Worm (Caenorhabditis elegans): ENCODE data around the gene ugt-37.

The ugt-37 gene

DNA sequence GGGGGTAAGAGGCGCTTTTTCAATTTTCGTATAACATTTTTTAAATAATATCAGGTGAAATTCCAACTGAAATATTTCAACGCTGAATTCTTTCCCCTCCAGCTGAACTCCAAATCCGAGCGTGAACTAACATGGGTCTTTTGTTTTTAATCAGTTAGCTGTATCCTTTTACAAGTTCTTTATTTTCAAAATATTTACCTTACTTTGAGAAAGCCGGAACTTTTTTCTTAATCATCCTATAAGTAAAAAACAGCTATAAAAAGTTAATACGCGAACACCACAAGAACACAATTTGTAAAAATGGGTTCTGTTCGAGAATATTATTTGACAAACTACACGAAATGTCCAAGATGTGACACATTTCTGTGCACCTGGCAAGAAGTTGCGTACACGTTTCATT is 19.1 kb upstream of the ugt-37 start, which contains the start of gene srh-83:
srh-83 (plus strand) TSS at position 301 of the 400 bp plus-strand sequence.
- TF ChIP-seq elt-2 (tag; optimal IDR thresholded peaks at IDR 0.05) = no peak
- no peak for TF ChIP-seq lin-39 (tag; optimal IDR thresholded peaks at IDR 0.05)
- no peak for TF ChIP-seq lin-15B (tag; optimal IDR thresholded peaks at IDR 0.05)
- TF ChIP-seq C34B4.2 (tag; optimal IDR thresholded peaks at IDR 0.05) = no peak
- TF ChIP-seq nhr-76 (tag; optimal IDR thresholded peaks at IDR 0.05) = no peak
- TF ChIP-seq nhr-12 (tag; optimal IDR thresholded peaks at IDR 0.05) = no peak
- TF ChIP-seq elt-3 (tag; optimal IDR thresholded peaks at IDR 0.05) = no peak
- no peak for TF ChIP-seq efl-3 (GFP tag; optimal IDR thresholded peaks at IDR 0.05)
- no peak for TF ChIP-seq jun-1 (tag; optimal IDR thresholded peaks at IDR 0.05)
- TF ChIP-seq nhr-11 (tag; optimal IDR thresholded peaks at IDR 0.05) = no peak
- no peak for TF ChIP-seq snu-23 (GFP tag; optimal IDR thresholded peaks at IDR 0.05)
- no peak for TF ChIP-seq lin-14 (GFP tag; optimal IDR thresholded peaks at IDR 0.05)
- TF ChIP-seq ces-1 (GFP tag; optimal IDR thresholded peaks at IDR 0.05) = no peak
- no peak for TF ChIP-seq pax-3 (tag; optimal IDR thresholded peaks at IDR 0.05)

DNA sequence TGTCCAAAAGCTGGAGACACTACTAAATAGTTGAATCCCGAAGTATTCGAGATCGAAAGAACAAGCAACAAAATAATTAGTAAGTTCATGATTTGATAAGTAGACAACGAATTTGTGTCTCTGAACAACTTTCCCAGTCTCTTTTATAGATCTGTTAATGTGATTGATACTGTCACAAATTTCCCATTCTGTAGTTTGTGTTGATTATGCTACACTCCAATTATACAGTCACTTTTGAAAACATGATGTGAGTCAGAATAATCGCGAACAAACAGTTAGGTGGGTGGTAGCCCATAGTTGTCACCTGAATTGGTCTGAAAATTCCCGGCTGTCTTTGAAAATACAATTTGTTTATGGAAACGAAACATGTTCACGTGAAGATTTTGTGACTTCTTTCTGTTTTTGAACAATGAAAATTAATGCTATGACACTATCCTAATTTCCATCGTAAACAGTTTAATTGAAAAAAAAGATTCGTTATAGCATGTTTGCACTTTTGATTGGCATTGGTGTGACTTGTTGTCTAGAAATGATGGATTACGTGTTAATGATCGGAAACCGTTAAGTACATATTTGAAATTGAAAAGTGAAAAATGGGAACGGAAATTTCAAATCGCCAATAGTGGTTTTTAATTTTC is 18.5 kb upstream of the ugt-37 start, which contains the start of gene ugt-41:
ugt-41 (minus strand) TSS at position 119 of the 638 bp plus-strand sequence.
- TF ChIP-seq elt-3 (tag; optimal IDR thresholded peaks at IDR 0.05) (peak in 1 of 6 experiments; percentile 4), swsn-7 (tag; optimal IDR thresholded peaks at IDR 0.05) (no peak), elt-2 (tag; optimal IDR thresholded peaks at IDR 0.05) (no peak), sptf-1 (tag; optimal IDR thresholded peaks at IDR 0.05) (no peak), unc-62 (GFP tag; optimal IDR thresholded peaks at IDR 0.05) (no peak), nhr-47 (tag; optimal IDR thresholded peaks at IDR 0.05) (no peak), nhr-19 (GFP tag; conservative IDR thresholded peaks at IDR 0.05) (0 out of 2 replicates have a peak, but pooled peaks have one; percentile 4), snpc-4 (tag; optimal IDR thresholded peaks at IDR 0.05) (no peak), isw-1 (GFP tag; IDR thresholded peaks at IDR 0.05) (no peak), lin-14 (GFP tag; optimal IDR thresholded peaks at IDR 0.05) (peak; percentile 22), nhr-85 (tag) (peak; percentile 52), nhr-20 (tag; optimal IDR thresholded peaks at IDR 0.05) (peak; percentile 39), nhr-71 (tag; optimal IDR thresholded peaks at IDR 0.05) (peak; percentile 4), efl-3 (GFP tag; optimal IDR thresholded peaks at IDR 0.05) (no peak), lir-3 (tag; optimal IDR thresholded peaks at IDR 0.05; ENCODE audit: poor library complexity) (no peak), rnt-1 (tag; optimal IDR thresholded peaks at IDR 0.05) (no peak)

DNA sequence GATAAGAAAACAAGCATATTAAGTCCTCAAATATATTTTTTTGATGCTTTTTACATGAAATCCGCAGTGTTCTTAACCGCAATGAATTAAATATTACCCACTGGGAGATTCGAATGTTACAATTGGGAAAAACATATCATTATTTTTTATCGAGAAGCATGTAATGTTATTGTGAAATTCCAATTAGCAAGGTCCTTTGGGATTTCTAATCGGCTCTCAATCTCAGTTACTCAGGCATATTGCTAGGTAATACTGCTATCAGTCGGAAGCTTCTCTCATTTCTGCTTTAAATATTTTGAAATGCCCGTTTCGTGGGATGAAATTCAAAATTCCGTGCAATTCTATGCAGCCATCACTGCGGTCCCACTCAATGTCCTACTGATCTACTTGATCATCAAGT is 14.3 kb upstream of the ugt-37 start, which contains the start of gene str-204:
str-204 (plus strand) TSS at position 301 of the 400 bp plus-strand sequence.
- TF ChIP-seq nhr-47 (tag; optimal IDR thresholded peaks at IDR 0.05) = no peak
- no peak for TF ChIP-seq unc-62 (GFP tag; optimal IDR thresholded peaks at IDR 0.05)
- TF ChIP-seq ceh-90 (tag; optimal IDR thresholded peaks at IDR 0.05) = no peak
- no peak for TF ChIP-seq C16A3.4 (tag; optimal IDR thresholded peaks at IDR 0.05)
- no peak for TF ChIP-seq ztf-11 (tag; optimal IDR thresholded peaks at IDR 0.05)
- TF ChIP-seq mdl-1 (tag; optimal IDR thresholded peaks at IDR 0.05) = no peak
- TF ChIP-seq ztf-4 (tag; optimal IDR thresholded peaks at IDR 0.05) = no peak
- TF ChIP-seq vab-15 (tag; optimal IDR thresholded peaks at IDR 0.05) = no peak
- TF ChIP-seq hlh-17 (GFP tag; optimal IDR thresholded peaks at IDR 0.05; ENCODE audit: borderline replicate concordance) = no peak
- TF ChIP-seq nhr-28 (tag; optimal IDR thresholded peaks at IDR 0.05) = no peak
- TF ChIP-seq isw-1 (GFP tag; IDR thresholded peaks at IDR 0.05) = no peak
- no peak for TF ChIP-seq mep-1 (tag; optimal IDR thresholded peaks at IDR 0.05)

DNA sequence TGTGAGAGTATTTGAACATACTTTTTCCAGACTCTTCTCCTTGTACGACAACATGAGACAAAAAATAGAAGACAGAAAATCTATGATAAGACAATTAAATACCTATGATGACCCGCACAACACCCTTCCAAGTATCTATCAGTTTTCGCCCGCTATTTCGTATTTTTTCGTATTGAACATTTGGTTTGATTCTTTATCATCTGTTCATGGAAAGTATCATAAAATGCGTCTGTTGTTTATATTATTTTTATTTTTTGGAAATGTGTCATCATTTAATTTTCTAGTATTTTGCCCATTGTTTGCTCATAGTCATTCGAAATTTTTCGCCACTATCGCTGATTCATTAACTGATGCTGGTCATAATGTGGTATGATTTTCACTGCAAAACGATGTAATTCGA is 12.0 kb upstream of the ugt-37 start, which contains the start of gene ugt-39:
ugt-39 (plus strand) TSS at position 54 of the 400 bp plus-strand sequence.
- no peak for TF ChIP-seq blmp-1 (tag; optimal IDR thresholded peaks at IDR 0.05)
- peak in 3 of 6 experiments; percentile 17 to 42 (median 41) for TF ChIP-seq elt-3 (tag; optimal IDR thresholded peaks at IDR 0.05)
- TF ChIP-seq lir-3 (tag; optimal IDR thresholded peaks at IDR 0.05; ENCODE audit: poor library complexity) = no peak
- TF ChIP-seq nhr-47 (tag; optimal IDR thresholded peaks at IDR 0.05) = no peak
- TF ChIP-seq lin-14 (GFP tag; optimal IDR thresholded peaks at IDR 0.05) = peak; percentile 41
- no peak for TF ChIP-seq Y116A8C.19 (tag; optimal IDR thresholded peaks at IDR 0.05; ENCODE audit: borderline replicate concordance)
- no peak for TF ChIP-seq fkh-8 (tag; optimal IDR thresholded peaks at IDR 0.05)
- TF ChIP-seq irx-1 (tag; optimal IDR thresholded peaks at IDR 0.05) = no peak
- peak; percentile 5 for TF ChIP-seq snu-23 (GFP tag; optimal IDR thresholded peaks at IDR 0.05)
- peak; percentile 62 for TF ChIP-seq elt-2 (tag; optimal IDR thresholded peaks at IDR 0.05)
- peak; percentile 20 for TF ChIP-seq nhr-20 (tag; optimal IDR thresholded peaks at IDR 0.05)
- no peak for TF ChIP-seq hlh-4 (tag; optimal IDR thresholded peaks at IDR 0.05)

Data from whole organism, L1 larva.